Fruit fly (Drosophila melanogaster) whole organism, embryonic: Measurements from ENCODE around the gene jus.

Source experiments
- ATbp ChIP-seq: fragments of 200-800 bp; sonication (Bioruptor generic); optimal IDR thresholded peaks from 2 replicates; lab custom pipeline; 2017; ENCODE audit warnings: missing biosample characterization, mild to moderate bottlenecking, missing genetic modification characterization, missing genetic modification reagents
- Ada2b ChIP-seq: fragments of 200-800 bp; sonication (Bioruptor generic); IDR thresholded peaks from 2 replicates; pipeline ENCODE4 v1.3.6; 2022; ENCODE audit warnings: missing biosample characterization, missing genetic modification characterization
- C15 ChIP-seq: fragments of 200-800 bp; sonication (Bioruptor generic); IDR thresholded peaks from 3 replicates; pipeline ENCODE4 v1.3.6; 2022; ENCODE audit warnings: missing biosample characterization, missing genetic modification characterization
- CG10321 ChIP-seq: fragments of 200-800 bp; sonication (Bioruptor generic); IDR thresholded peaks from 2 replicates; pipeline ENCODE4 v1.3.6; 2022; ENCODE audit warnings: missing biosample characterization, missing genetic modification characterization
- CG11696 ChIP-seq: fragments of 200-800 bp; sonication (Bioruptor generic); IDR thresholded peaks from 2 replicates; pipeline ENCODE4 v1.3.6; 2022; ENCODE audit warnings: missing biosample characterization, missing genetic modification characterization
- CG12659 ChIP-seq: fragments of 200-800 bp; sonication (Bioruptor generic); optimal IDR thresholded peaks from 3 replicates; lab custom pipeline; 2017; ENCODE audit warnings: mild to moderate bottlenecking, missing biosample characterization, missing genetic modification reagents, missing genetic modification characterization
- CG13424 ChIP-seq: fragments of 200-800 bp; sonication (Bioruptor generic); optimal IDR thresholded peaks from 2 replicates; lab custom pipeline; 2019; ENCODE audit warnings: missing biosample characterization, mild to moderate bottlenecking, missing genetic modification characterization, moderate library complexity
- CG13775 ChIP-seq: fragments of 200-800 bp; sonication (Bioruptor generic); optimal IDR thresholded peaks from 3 replicates; lab custom pipeline; 2017; ENCODE audit warnings: missing biosample characterization, mild to moderate bottlenecking, missing genetic modification characterization
- CG14441 ChIP-seq: fragments of 200-800 bp; sonication (Bioruptor generic); IDR thresholded peaks from 2 replicates; pipeline ENCODE4 v1.3.6; 2022; ENCODE audit warnings: missing biosample characterization, missing genetic modification characterization
- CG14667 ChIP-seq: fragments of 200-800 bp; sonication (Bioruptor generic); IDR thresholded peaks from 2 replicates; pipeline ENCODE4 v1.3.6; 2022; ENCODE audit warnings: missing biosample characterization, missing genetic modification characterization
- CG17612 ChIP-seq: fragments of 200-800 bp; sonication (Bioruptor generic); IDR thresholded peaks from 2 replicates; pipeline ENCODE4 v1.3.6; 2022; ENCODE audit warnings: missing biosample characterization, missing genetic modification characterization
- CG17802 ChIP-seq: fragments of 200-800 bp; sonication (Bioruptor generic); optimal IDR thresholded peaks from 2 replicates; lab custom pipeline; 2018; ENCODE audit warnings: missing biosample characterization, mild to moderate bottlenecking, missing genetic modification characterization, moderate library complexity
- CG2116 ChIP-seq: fragments of 200-800 bp; sonication (Bioruptor generic); optimal IDR thresholded peaks from 3 replicates; lab custom pipeline; 2018; ENCODE audit warnings: missing biosample characterization, mild to moderate bottlenecking, missing genetic modification characterization
- CG2202 ChIP-seq: fragments of 200-800 bp; sonication (Bioruptor generic); optimal IDR thresholded peaks from 2 replicates; lab custom pipeline; 2018; ENCODE audit warnings: missing biosample characterization, mild to moderate bottlenecking, missing genetic modification characterization
- CG2875 ChIP-seq: fragments of 200-800 bp; sonication (Bioruptor generic); optimal IDR thresholded peaks from 2 replicates; lab custom pipeline; 2017; ENCODE audit warnings: missing biosample characterization, mild to moderate bottlenecking, missing genetic modification characterization, missing genetic modification reagents
- CG2889 ChIP-seq: fragments of 200-800 bp; sonication (Bioruptor generic); IDR thresholded peaks from 3 replicates; pipeline ENCODE4 v1.3.6; 2022; ENCODE audit warnings: missing biosample characterization, missing genetic modification characterization
- CG31441 ChIP-seq: fragments of 200-800 bp; sonication (Bioruptor generic); IDR thresholded peaks from 2 replicates; pipeline ENCODE4 v1.3.6; 2022; ENCODE audit warnings: missing biosample characterization, missing genetic modification characterization
- CG43689 ChIP-seq: fragments of 200-800 bp; sonication (Bioruptor generic); IDR thresholded peaks from 2 replicates; pipeline ENCODE4 v1.3.6; 2022; ENCODE audit warnings: missing biosample characterization, missing genetic modification characterization
- CG6175 ChIP-seq: fragments of 200-800 bp; sonication (Bioruptor generic); IDR thresholded peaks from 3 replicates; pipeline ENCODE4 v1.3.6; 2022; ENCODE audit warnings: missing biosample characterization, missing genetic modification characterization
- Dek ChIP-seq: fragments of 200-800 bp; sonication (Bioruptor generic); optimal IDR thresholded peaks from 3 replicates; lab custom pipeline; 2019; ENCODE audit warnings: missing biosample characterization, mild to moderate bottlenecking, missing genetic modification characterization, moderate library complexity
- E2f2 ChIP-seq: fragments of 200-800 bp; sonication (Bioruptor generic); IDR thresholded peaks from 2 replicates; pipeline ENCODE4 v1.3.6; 2022; ENCODE audit warnings: missing biosample characterization, missing genetic modification characterization
- ERR ChIP-seq: fragments of 200-800 bp; sonication (Bioruptor generic); optimal IDR thresholded peaks from 2 replicates; lab custom pipeline; 2016; ENCODE audit warnings: missing biosample characterization, missing genetic modification characterization
- HHEX ChIP-seq: fragments of 200-800 bp; sonication (Bioruptor generic); optimal IDR thresholded peaks from 3 replicates; lab custom pipeline; 2017; ENCODE audit warnings: missing biosample characterization, mild to moderate bottlenecking, missing genetic modification characterization, missing genetic modification reagents
- HLHmδ ChIP-seq: fragments of 200-800 bp; sonication (Bioruptor generic); optimal IDR thresholded peaks from 2 replicates; lab custom pipeline; 2018; ENCODE audit warnings: missing biosample characterization, mild to moderate bottlenecking, missing genetic modification characterization, moderate library complexity
- HmgZ ChIP-seq: fragments of 200-800 bp; sonication (Bioruptor generic); optimal IDR thresholded peaks from 2 replicates; lab custom pipeline; 2018; ENCODE audit warnings: missing biosample characterization, mild to moderate bottlenecking, missing genetic modification characterization
- Hmr ChIP-seq: fragments of 200-800 bp; sonication (Bioruptor generic); optimal IDR thresholded peaks from 3 replicates; lab custom pipeline; 2017; ENCODE audit warnings: mild to moderate bottlenecking, missing biosample characterization, missing genetic modification reagents, missing genetic modification characterization
- Hr3 ChIP-seq: fragments of 200-800 bp; sonication (Bioruptor generic); optimal IDR thresholded peaks from 3 replicates; lab custom pipeline; 2016; ENCODE audit warnings: missing biosample characterization, missing genetic modification characterization
- Med ChIP-seq: fragments of 200-800 bp; sonication (Bioruptor generic); peaks from one replicate; lab custom pipeline; 2016; ENCODE audit warnings: missing biosample characterization, missing genetic modification characterization, mild to moderate bottlenecking, inconsistent platforms, moderate library complexity
- Meics ChIP-seq: fragments of 200-800 bp; sonication (Bioruptor generic); optimal IDR thresholded peaks from 2 replicates; lab custom pipeline; 2017; ENCODE audit warnings: missing biosample characterization, mild to moderate bottlenecking, missing genetic modification characterization
- Mes4 ChIP-seq: fragments of 200-800 bp; sonication (Bioruptor generic); optimal IDR thresholded peaks from 2 replicates; lab custom pipeline; 2016; ENCODE audit warnings: missing biosample characterization, missing genetic modification characterization
- Pdp1 ChIP-seq, 2 experiments: fragments of 200-800 bp; sonication (Bioruptor generic); optimal IDR thresholded peaks; 3 replicates each; lab custom pipeline; 2016; ENCODE audit warnings: missing biosample characterization in 2 of 2, missing genetic modification characterization in 2 of 2, mild to moderate bottlenecking in 1 of 2, moderate library complexity in 1 of 2
- Rx ChIP-seq: fragments of 200-800 bp; sonication (Bioruptor generic); IDR thresholded peaks from 2 replicates; pipeline ENCODE4 v1.3.6; 2022; ENCODE audit warnings: missing biosample characterization, missing genetic modification characterization
- Sox100B ChIP-seq: fragments of 200-800 bp; sonication (Bioruptor generic); optimal IDR thresholded peaks from 3 replicates; lab custom pipeline; 2018; ENCODE audit warnings: missing biosample characterization, mild to moderate bottlenecking, missing genetic modification characterization
- ase ChIP-seq: fragments of 200-800 bp; sonication (Bioruptor generic); IDR thresholded peaks from 3 replicates; pipeline ENCODE4 v1.3.6; 2022; ENCODE audit warnings: missing biosample characterization, missing genetic modification characterization
- bcd ChIP-seq: fragments of 200-800 bp; sonication (Bioruptor generic); optimal IDR thresholded peaks from 2 replicates; lab custom pipeline; 2017; ENCODE audit warnings: missing biosample characterization, mild to moderate bottlenecking, missing genetic modification characterization
- dimm ChIP-seq: fragments of 200-800 bp; sonication (Bioruptor generic); IDR thresholded peaks from 2 replicates; pipeline ENCODE4 v1.3.6; 2022; ENCODE audit warnings: missing biosample characterization, missing genetic modification characterization
- kah ChIP-seq: fragments of 200-800 bp; sonication (Bioruptor generic); optimal IDR thresholded peaks from 2 replicates; lab custom pipeline; 2018; ENCODE audit warnings: missing biosample characterization, mild to moderate bottlenecking, missing genetic modification characterization
- lbe ChIP-seq: fragments of 200-800 bp; sonication (Bioruptor generic); optimal IDR thresholded peaks from 2 replicates; lab custom pipeline; 2016; ENCODE audit warnings: missing biosample characterization, mild to moderate bottlenecking, missing genetic modification characterization
- mam ChIP-seq: fragments of 200-800 bp; sonication (Bioruptor generic); optimal IDR thresholded peaks from 3 replicates; lab custom pipeline; 2016; ENCODE audit warnings: missing biosample characterization, missing genetic modification characterization
- odd ChIP-seq: fragments of 200-800 bp; sonication (Bioruptor generic); optimal IDR thresholded peaks from 2 replicates; lab custom pipeline; 2017; ENCODE audit warnings: missing biosample characterization, mild to moderate bottlenecking, missing genetic modification characterization
- pan ChIP-seq, 4 experiments: fragments of >200 bp in 3 of 4; fragments of 200-800 bp in 1 of 4; sonication (Bioruptor generic) in 1 of 4; optimal IDR thresholded peaks in 3 of 4; IDR thresholded peaks in 1 of 4; 2 replicates each; pipeline versions ENCODE4 v1.3.6 to Lab custom; 2017 to 2022; ENCODE audit warnings: missing biosample characterization in 2 of 4, missing genetic modification characterization in 2 of 4, mixed read lengths in 1 of 4
- psq ChIP-seq: fragments of 200-800 bp; sonication (Bioruptor generic); optimal IDR thresholded peaks from 2 replicates; lab custom pipeline; 2017; ENCODE audit warnings: missing biosample characterization, missing genetic modification characterization
- row ChIP-seq: fragments of 200-800 bp; sonication (Bioruptor generic); IDR thresholded peaks from 3 replicates; pipeline ENCODE4 v1.3.6; 2022; ENCODE audit warnings: missing biosample characterization, missing genetic modification characterization
- sim ChIP-seq: fragments of 200-800 bp; sonication (Bioruptor generic); IDR thresholded peaks from 2 replicates; pipeline ENCODE4 v1.3.6; 2022; ENCODE audit warnings: missing biosample characterization, missing genetic modification characterization
- sob ChIP-seq: fragments of 200-800 bp; sonication (Bioruptor generic); IDR thresholded peaks from 2 replicates; pipeline ENCODE4 v1.3.6; 2022; ENCODE audit warnings: missing biosample characterization, missing genetic modification characterization
- sr ChIP-seq: fragments of 200-800 bp; sonication (Bioruptor generic); IDR thresholded peaks from 3 replicates; pipeline ENCODE4 v1.3.6; 2022; ENCODE audit warnings: missing biosample characterization, missing genetic modification characterization
- tin ChIP-seq: fragments of 200-800 bp; sonication (Bioruptor generic); optimal IDR thresholded peaks from 3 replicates; lab custom pipeline; 2016; ENCODE audit warnings: missing biosample characterization, missing genetic modification characterization
- tio ChIP-seq: fragments of 200-800 bp; sonication (Bioruptor generic); optimal IDR thresholded peaks from 2 replicates; lab custom pipeline; 2017; ENCODE audit warnings: missing biosample characterization, missing genetic modification characterization, inconsistent platforms
- vfl ChIP-seq: fragments of 200-800 bp; sonication (Bioruptor generic); optimal IDR thresholded peaks from 2 replicates; lab custom pipeline; 2016; ENCODE audit warnings: missing biosample characterization, missing genetic modification characterization

Gene jus

dm6 chr3R:29207012-29207656, 12.3 kb upstream of the jus start (continued):
- no peak for TF ChIP-seq psq (GFP tag; lab: Kevin White, UChicago)
- TF ChIP-seq kah (GFP tag; lab: Kevin White, UChicago): no peak
- TF ChIP-seq CG10321 (GFP tag; lab: Robert Waterston, UW): peak; percentile 26; the same call in 1 of the 2 replicates
- TF ChIP-seq CG17612 (GFP tag; lab: Robert Waterston, UW): peak; percentile 28; the same call in 1 of the 2 replicates
- peak; percentile 17 for TF ChIP-seq odd
- TF ChIP-seq CG2889 (GFP tag; lab: Robert Waterston, UW): peak; percentile 24; the same call in 1 of the 3 replicates
- peak; percentile 9 for TF ChIP-seq CG2875 (GFP tag; lab: Kevin White, UChicago)
- peak; percentile 86 for TF ChIP-seq row (GFP tag; lab: Robert Waterston, UW)
- no peak for TF ChIP-seq CG17802
- no peak for TF ChIP-seq vfl (GFP tag; lab: Kevin White, UChicago)
- TF ChIP-seq Sox100B (GFP tag; lab: Kevin White, UChicago): peak; percentile 57
- TF ChIP-seq E2f2: peak; percentile 38; the same call in 1 of the 2 replicates
- peak; percentile 66 for TF ChIP-seq bcd (GFP tag; lab: Kevin White, UChicago)
- peak; percentile 65 for TF ChIP-seq Meics (GFP tag; lab: Kevin White, UChicago)
- TF ChIP-seq Pdp1 (GFP tag; optimal IDR thresholded peaks at IDR 0.05; lab: Kevin White, UChicago): peak in 1 of 2 experiments; percentile 31
- peak; percentile 43 for TF ChIP-seq tin
- TF ChIP-seq Mes4: no peak
- TF ChIP-seq HHEX (GFP tag; lab: Kevin White, UChicago): peak; percentile 45
- peak; percentile 51; the same call in 1 of the 2 replicates for TF ChIP-seq CG31441 (GFP tag; lab: Robert Waterston, UW)
- no peak for TF ChIP-seq CG2116 (GFP tag; lab: Kevin White, UChicago)
- peak; percentile 16 for TF ChIP-seq CG13775 (GFP tag; lab: Kevin White, UChicago)
- peak; percentile 58 for TF ChIP-seq CG11696
- TF ChIP-seq pan (optimal IDR thresholded peaks at IDR 0.05; lab: Kevin White, UChicago): no peak
- peak in 1 of 2 experiments; percentile 85 for TF ChIP-seq pan (GFP tag; optimal IDR thresholded peaks at IDR 0.05 in 1 of 2, IDR thresholded peaks at IDR 0.05 in 1 of 2)
- TF ChIP-seq HLHmδ (GFP tag; lab: Kevin White, UChicago): no peak
- peak; percentile 30 for TF ChIP-seq HmgZ (tag; lab: Kevin White, UChicago)
- TF ChIP-seq Hmr: peak; percentile 36
- peak; percentile 57 for TF ChIP-seq CG12659 (GFP tag; lab: Kevin White, UChicago)
- no peak; the same call in 2 of the 3 replicates for TF ChIP-seq CG6175 (GFP tag; lab: Robert Waterston, UW)
- TF ChIP-seq mam (GFP tag; lab: Kevin White, UChicago): peak; percentile 30
- TF ChIP-seq dimm: 0 out of 2 replicates have a peak, but pooled peaks have one; percentile 40
- TF ChIP-seq Rx (GFP tag; lab: Robert Waterston, UW): peak; percentile 41; the same call in 1 of the 2 replicates
- TF ChIP-seq ATbp (GFP tag; lab: Kevin White, UChicago): peak; percentile 39
- peak; percentile 45; the same call in 1 of the 2 replicates for TF ChIP-seq CG43689 (GFP tag; lab: Robert Waterston, UW)
- TF ChIP-seq sim (GFP tag; lab: Robert Waterston, UW): no peak
- TF ChIP-seq lbe (GFP tag; lab: Kevin White, UChicago): peak; percentile 75
- TF ChIP-seq Dek: peak; percentile 55
- peak; percentile 80 for TF ChIP-seq Med
- peak; percentile 61 for TF ChIP-seq Ada2b (GFP tag; lab: Robert Waterston, UW)
- TF ChIP-seq C15: peak; percentile 14; the same call in 1 of the 3 replicates
- TF ChIP-seq sr (GFP tag; lab: Robert Waterston, UW): no peak
- peak; percentile 75 for TF ChIP-seq sob (GFP tag; lab: Robert Waterston, UW)
- TF ChIP-seq CG2202 (tag; lab: Kevin White, UChicago): no peak
- TF ChIP-seq Hr3 (GFP tag; lab: Kevin White, UChicago): peak; percentile 13
- TF ChIP-seq tio (GFP tag; lab: Kevin White, UChicago): peak; percentile 23
- TF ChIP-seq ERR (GFP tag; lab: Kevin White, UChicago): no peak
- TF ChIP-seq CG14441 (GFP tag; lab: Robert Waterston, UW): peak; percentile 86
- peak; percentile 77 for TF ChIP-seq CG13424 (tag; lab: Kevin White, UChicago)
- peak; percentile 75 for TF ChIP-seq CG14667 (GFP tag; lab: Robert Waterston, UW)
- TF ChIP-seq ase (GFP tag; lab: Robert Waterston, UW): peak; percentile 66; the same call in 2 of the 3 replicates
